Worm (Caenorhabditis elegans) whole organism, L4 larva: Measurements from ENCODE around the gene art-1.

Source experiments
- D1046.2 ChIP-seq: fragments of 200-800 bp; sonication (Bioruptor generic); IDR thresholded peaks from 2 replicates; pipeline ENCODE4 v1.3.6; 2022; ENCODE audit warnings: missing genetic modification characterization, missing compliant biosample characterization
- F10B5.3 ChIP-seq: sonication (generic microtip); optimal IDR thresholded peaks from 2 replicates; lab custom pipeline; 2016; ENCODE audit warnings: mild to moderate bottlenecking, missing genetic modification characterization, missing compliant biosample characterization
- F37D6.2 ChIP-seq: sonication (generic microtip); optimal IDR thresholded peaks from 2 replicates; lab custom pipeline; 2016; ENCODE audit warnings: mild to moderate bottlenecking, missing genetic modification characterization, missing compliant biosample characterization
- T26A8.4 ChIP-seq: fragments of 200-800 bp; sonication (Bioruptor generic); IDR thresholded peaks from 2 replicates; pipeline ENCODE4 v1.3.6; 2022; ENCODE audit warnings: missing genetic modification characterization, missing compliant biosample characterization
- ZK337.2 ChIP-seq: fragments of 200-800 bp; sonication (Bioruptor generic); IDR thresholded peaks from 2 replicates; pipeline ENCODE4 v1.3.6; 2022; ENCODE audit warnings: missing genetic modification reagents, missing genetic modification characterization, missing compliant biosample characterization
- aly-2 ChIP-seq: sonication (generic microtip); optimal IDR thresholded peaks from 2 replicates; lab custom pipeline; 2018; ENCODE audit warnings: missing biosample characterization, missing genetic modification characterization
- ama-1 ChIP-seq: fragments of 150-350 bp; optimal IDR thresholded peaks from 2 replicates; lab custom pipeline; 2014; ENCODE audit warnings: inconsistent platforms, mixed read lengths
- arid-1 ChIP-seq: fragments of 200-800 bp; sonication (Bioruptor generic); conservative IDR thresholded peaks from 2 replicates; pipeline ENCODE4 v1.3.6; 2022; ENCODE audit warnings: missing genetic modification reagents, missing genetic modification characterization, missing compliant biosample characterization
- ceh-28 ChIP-seq: fragments of 150-350 bp; optimal IDR thresholded peaks from 2 replicates; lab custom pipeline; 2014; ENCODE audit warnings: missing biosample characterization, missing genetic modification reagents, missing genetic modification characterization
- ctbp-1 ChIP-seq: fragments of 200-800 bp; sonication (Bioruptor generic); IDR thresholded peaks from 2 replicates; pipeline ENCODE4 v1.3.6; 2022; ENCODE audit warnings: missing genetic modification reagents, missing genetic modification characterization, missing compliant biosample characterization
- daf-16 ChIP-seq, 3 experiments: sonication (generic microtip); optimal IDR thresholded peaks; 2 replicates each; lab custom pipeline; 2016 to 2017; ENCODE audit warnings: missing genetic modification characterization in 3 of 3, missing genetic modification reagents in 3 of 3, mild to moderate bottlenecking in 2 of 3, missing compliant biosample characterization in 2 of 3, missing biosample characterization in 1 of 3, moderate library complexity in 1 of 3
- dmd-8 ChIP-seq: fragments of 200-800 bp; sonication (Bioruptor generic); IDR thresholded peaks from 2 replicates; pipeline ENCODE4 v1.3.6; 2022; ENCODE audit warnings: missing genetic modification characterization, missing compliant biosample characterization
- dve-1 ChIP-seq: sonication (generic microtip); optimal IDR thresholded peaks from 2 replicates; lab custom pipeline; 2017; ENCODE audit warnings: antibody characterized with exemption, mild to moderate bottlenecking, missing genetic modification characterization, missing compliant biosample characterization; ENCODE audit not compliant: insufficient read depth
- egl-43 ChIP-seq: fragments of 200-800 bp; sonication (Bioruptor generic); IDR thresholded peaks from 2 replicates; pipeline ENCODE4 v1.3.6; 2022; ENCODE audit warnings: missing genetic modification reagents, missing genetic modification characterization, missing compliant biosample characterization
- hmg-1.1 ChIP-seq: fragments of 200-800 bp; sonication (Bioruptor generic); IDR thresholded peaks from 2 replicates; pipeline ENCODE4 v1.3.6; 2022; ENCODE audit warnings: missing genetic modification reagents, missing genetic modification characterization, missing compliant biosample characterization
- jun-1 ChIP-seq: fragments of 150-350 bp; optimal IDR thresholded peaks from 2 replicates; lab custom pipeline; 2014; ENCODE audit warnings: missing biosample characterization, missing genetic modification reagents, missing genetic modification characterization
- lin-1 ChIP-seq: fragments of 200-800 bp; sonication (Bioruptor generic); IDR thresholded peaks from 2 replicates; pipeline ENCODE4 v1.3.6; 2022; ENCODE audit warnings: missing genetic modification reagents, missing genetic modification characterization, missing compliant biosample characterization
- lin-13 ChIP-seq: fragments of 150-350 bp; optimal IDR thresholded peaks from 2 replicates; lab custom pipeline; 2014; ENCODE audit warnings: missing biosample characterization, missing genetic modification reagents, missing genetic modification characterization
- lin-38 ChIP-seq: fragments of 200-800 bp; sonication (Bioruptor generic); IDR thresholded peaks from 2 replicates; pipeline ENCODE4 v1.3.6; 2022; ENCODE audit warnings: missing genetic modification reagents, missing genetic modification characterization, missing compliant biosample characterization
- madf-9 ChIP-seq: fragments of 200-800 bp; sonication (Bioruptor generic); conservative IDR thresholded peaks from 2 replicates; pipeline ENCODE4 v1.3.6; 2022; ENCODE audit warnings: missing genetic modification reagents, missing genetic modification characterization, missing compliant biosample characterization
- mdl-1 ChIP-seq, 2 experiments: fragments of 150-350 bp in 1 of 2; sonication (generic microtip) in 1 of 2; optimal IDR thresholded peaks; 2 replicates each; lab custom pipeline; 2014 to 2017; ENCODE audit warnings: missing biosample characterization in 2 of 2, missing genetic modification characterization in 2 of 2
- mdt-29 ChIP-seq: fragments of 200-800 bp; sonication (Bioruptor generic); IDR thresholded peaks from 2 replicates; pipeline ENCODE4 v1.3.6; 2022; ENCODE audit warnings: missing genetic modification reagents, missing genetic modification characterization, missing compliant biosample characterization
- mxl-2 ChIP-seq: fragments of 200-800 bp; sonication (Bioruptor generic); conservative IDR thresholded peaks from 2 replicates; pipeline ENCODE4 v1.3.6; 2022; ENCODE audit warnings: missing genetic modification reagents, missing genetic modification characterization, missing compliant biosample characterization
- mxl-3 ChIP-seq: fragments of 200-800 bp; sonication (Bioruptor generic); optimal IDR thresholded peaks from 2 replicates; lab custom pipeline; 2018; ENCODE audit warnings: mild to moderate bottlenecking, missing genetic modification characterization, missing compliant biosample characterization
- nhr-10 ChIP-seq: fragments of 150-350 bp; optimal IDR thresholded peaks from 2 replicates; lab custom pipeline; 2014; ENCODE audit warnings: missing biosample characterization, missing genetic modification characterization
- nhr-102 ChIP-seq: sonication (generic microtip); optimal IDR thresholded peaks from 2 replicates; lab custom pipeline; 2016; ENCODE audit warnings: mild to moderate bottlenecking, missing genetic modification characterization, moderate library complexity, missing compliant biosample characterization
- nhr-11 ChIP-seq: fragments of 150-350 bp; optimal IDR thresholded peaks from 2 replicates; lab custom pipeline; 2014; ENCODE audit warnings: missing biosample characterization, missing genetic modification characterization
- nhr-237 ChIP-seq: sonication (generic microtip); optimal IDR thresholded peaks from 2 replicates; lab custom pipeline; 2017; ENCODE audit warnings: missing biosample characterization, missing genetic modification characterization
- nhr-25 ChIP-seq: sonication (generic microtip); optimal IDR thresholded peaks from 2 replicates; lab custom pipeline; 2017; ENCODE audit warnings: missing genetic modification characterization, mild to moderate bottlenecking, missing compliant biosample characterization, antibody characterized with exemption, moderate library complexity, borderline replicate concordance; ENCODE audit not compliant: insufficient read depth
- nhr-41 ChIP-seq: fragments of 200-800 bp; sonication (Bioruptor generic); IDR thresholded peaks from 2 replicates; pipeline ENCODE4 v1.3.6; 2022; ENCODE audit warnings: missing genetic modification reagents, missing genetic modification characterization, missing compliant biosample characterization
- nhr-48 ChIP-seq: sonication (generic microtip); optimal IDR thresholded peaks from 2 replicates; lab custom pipeline; 2016; ENCODE audit warnings: mild to moderate bottlenecking, missing genetic modification characterization, missing compliant biosample characterization
- nhr-77 ChIP-seq: fragments of 150-350 bp; optimal IDR thresholded peaks from 2 replicates; lab custom pipeline; 2014; ENCODE audit warnings: missing biosample characterization, missing genetic modification characterization
- php-3 ChIP-seq: fragments of 200-800 bp; sonication (Bioruptor generic); IDR thresholded peaks from 2 replicates; pipeline ENCODE4 v1.3.6; 2022; ENCODE audit warnings: missing genetic modification reagents, missing genetic modification characterization, missing compliant biosample characterization
- pqm-1 ChIP-seq: sonication (generic microtip); optimal IDR thresholded peaks from 2 replicates; lab custom pipeline; 2017; ENCODE audit warnings: missing biosample characterization, missing genetic modification characterization
- set-16 ChIP-seq: fragments of 200-800 bp; sonication (Bioruptor generic); IDR thresholded peaks from 2 replicates; pipeline ENCODE4 v1.3.6; 2022; ENCODE audit warnings: missing genetic modification reagents, missing genetic modification characterization, missing compliant biosample characterization
- snpc-1.2 ChIP-seq: fragments of 200-800 bp; sonication (Bioruptor generic); IDR thresholded peaks from 2 replicates; pipeline ENCODE4 v1.3.6; 2022; ENCODE audit warnings: missing genetic modification reagents, missing genetic modification characterization, missing compliant biosample characterization
- tag-97 ChIP-seq: fragments of 200-800 bp; sonication (Bioruptor generic); IDR thresholded peaks from 2 replicates; pipeline ENCODE4 v1.3.6; 2022; ENCODE audit warnings: missing genetic modification characterization, missing compliant biosample characterization
- tra-1 ChIP-seq: fragments of 200-800 bp; sonication (Bioruptor generic); IDR thresholded peaks from 2 replicates; pipeline ENCODE4 v1.3.6; 2022; ENCODE audit warnings: missing genetic modification reagents, missing genetic modification characterization, missing compliant biosample characterization
- unc-62 ChIP-seq, 3 experiments: fragments of 150-350 bp in 1 of 3; sonication (generic microtip); optimal IDR thresholded peaks in 2 of 3; peaks in 1 of 3; 1 replicate in 1 of 3; 2 replicates in 2 of 3; lab custom pipeline; 2014 to 2017; ENCODE audit warnings: missing biosample characterization in 3 of 3, missing genetic modification characterization in 3 of 3, missing genetic modification reagents in 3 of 3, missing genotype in 1 of 3
- zfp-2 ChIP-seq: sonication (generic microtip); optimal IDR thresholded peaks from 2 replicates; lab custom pipeline; 2016; ENCODE audit warnings: mild to moderate bottlenecking, missing genetic modification characterization, missing compliant biosample characterization
- zfp-3 ChIP-seq: fragments of 200-800 bp; sonication (Bioruptor generic); conservative IDR thresholded peaks from 2 replicates; pipeline ENCODE4 v1.3.6; 2022; ENCODE audit warnings: missing genetic modification reagents, missing genetic modification characterization, missing compliant biosample characterization
- zip-11 ChIP-seq: fragments of 200-800 bp; sonication (Bioruptor generic); IDR thresholded peaks from 2 replicates; pipeline ENCODE4 v1.3.6; 2022; ENCODE audit warnings: missing genetic modification characterization, missing compliant biosample characterization

Gene art-1

ce11 chrII:6926488-6926887, 45.5 kb downstream of the art-1 start (continued):
- no peak for TF ChIP-seq snpc-1.2
- peak; percentile 75 for TF ChIP-seq nhr-48 (tag; lab: Kevin White, UChicago)
- TF ChIP-seq hmg-1.1 (GFP tag; lab: Robert Waterston, UW), result peak; percentile 87
- 0 out of 2 replicates have a peak, but pooled peaks have one; percentile 46 for TF ChIP-seq ZK337.2 (GFP tag; lab: Robert Waterston, UW)
- 0 out of 2 replicates have a peak, but pooled peaks have one; percentile 16 for TF ChIP-seq zfp-3 (GFP tag; lab: Robert Waterston, UW)
- peak; percentile 73 for TF ChIP-seq nhr-11 (tag; lab: Kevin White, UChicago)
- no peak for TF ChIP-seq mxl-2
- TF ChIP-seq dmd-8 (GFP tag; lab: Robert Waterston, UW), result no peak
- TF ChIP-seq tag-97 (GFP tag; lab: Robert Waterston, UW), result no peak
- peak; percentile 78 for TF ChIP-seq mxl-3
- peak; percentile 9 for TF ChIP-seq F10B5.3 (tag; lab: Kevin White, UChicago)
- no peak for TF ChIP-seq T26A8.4
- TF ChIP-seq ceh-28 (tag; lab: Kevin White, UChicago), result peak; percentile 34
- TF ChIP-seq D1046.2, result no peak
- peak; percentile 68 for TF ChIP-seq pqm-1
- TF ChIP-seq mdt-29 (GFP tag; lab: Robert Waterston, UW), result no peak
- no peak for TF ChIP-seq zip-11
- TF ChIP-seq egl-43, result peak; percentile 37; the same call in 1 of the 2 replicates
- no peak for TF ChIP-seq aly-2
- peak; percentile 44 for TF ChIP-seq jun-1 (tag; lab: Kevin White, UChicago)
- peak; percentile 68 for TF ChIP-seq set-16 (GFP tag; lab: Robert Waterston, UW)
- TF ChIP-seq nhr-102, result peak; percentile 47
- no peak for TF ChIP-seq ama-1 (lab: Kevin White, UChicago)
- peak; percentile 23; the same call in 1 of the 2 replicates for TF ChIP-seq arid-1 (GFP tag; lab: Robert Waterston, UW)
- TF ChIP-seq unc-62 (GFP tag; optimal IDR thresholded peaks at IDR 0.05 in 1 of 2; lab: Kevin White, UChicago), result no peak
- TF ChIP-seq unc-62 (tag; optimal IDR thresholded peaks at IDR 0.05; lab: Kevin White, UChicago), result no peak
- TF ChIP-seq nhr-25 (tag; lab: Kevin White, UChicago), result peak; percentile 14
- TF ChIP-seq lin-13 (GFP tag; lab: Kevin White, UChicago), result peak; percentile 56
- peak; percentile 72 for TF ChIP-seq ctbp-1 (GFP tag; lab: Robert Waterston, UW)
- TF ChIP-seq nhr-237 (tag; lab: Kevin White, UChicago), result no peak
- TF ChIP-seq mdl-1 (tag; optimal IDR thresholded peaks at IDR 0.05; lab: Kevin White, UChicago), result peak; percentile 61 to 91
- peak; percentile 18 to 40 for TF ChIP-seq daf-16 (GFP tag; optimal IDR thresholded peaks at IDR 0.05; lab: Kevin White, UChicago)
- TF ChIP-seq daf-16 (tag; optimal IDR thresholded peaks at IDR 0.05; lab: Kevin White, UChicago), result peak; percentile 69
- TF ChIP-seq lin-1 (GFP tag; lab: Robert Waterston, UW), result peak; percentile 73; the same call in 1 of the 2 replicates
- peak; percentile 44 for TF ChIP-seq F37D6.2 (tag; lab: Kevin White, UChicago)
- TF ChIP-seq nhr-10 (tag; lab: Kevin White, UChicago), result peak; percentile 40
- peak; percentile 82 for TF ChIP-seq tra-1 (GFP tag; lab: Robert Waterston, UW)
- peak; percentile 63; the same call in 1 of the 2 replicates for TF ChIP-seq php-3 (GFP tag; lab: Robert Waterston, UW)
- TF ChIP-seq nhr-77 (tag; lab: Kevin White, UChicago), result peak; percentile 56

ce11 chrII:6926054-6926453, 46.0 kb downstream of the art-1 start:
- TF ChIP-seq zfp-2 (no peak), nhr-48 (tag; lab: Kevin White, UChicago) (no peak), nhr-41 (GFP tag; lab: Robert Waterston, UW) (no peak), dve-1 (tag; lab: Kevin White, UChicago) (no peak), lin-38 (GFP tag; lab: Robert Waterston, UW) (no peak), tag-97 (GFP tag; lab: Robert Waterston, UW) (no peak), madf-9 (GFP tag; lab: Robert Waterston, UW) (peak; percentile 81), D1046.2 (no peak)
